Worm (Caenorhabditis elegans) whole organism, L3 larva: Measurements from ENCODE around the gene R03D7.8.

Experiments
- R02D3.7 ChIP-seq: fragments of 150-350 bp; optimal IDR thresholded peaks from 2 replicates; lab custom pipeline; 2014; ENCODE audit warnings: missing biosample characterization, missing genetic modification characterization
- ZK546.5 ChIP-seq: sonication (generic microtip); optimal IDR thresholded peaks from 2 replicates; lab custom pipeline; 2017; ENCODE audit warnings: missing biosample characterization, missing genetic modification characterization
- ama-1 ChIP-seq: fragments of 150-350 bp; optimal IDR thresholded peaks from 2 replicates; lab custom pipeline; 2018
- ceh-16 ChIP-seq: sonication (generic microtip); optimal IDR thresholded peaks from 2 replicates; lab custom pipeline; 2017; ENCODE audit warnings: missing biosample characterization, missing genetic modification characterization
- ceh-82 ChIP-seq: fragments of 150-350 bp; optimal IDR thresholded peaks from 2 replicates; lab custom pipeline; 2014; ENCODE audit warnings: missing biosample characterization, missing genetic modification characterization
- daf-12 ChIP-seq: fragments of 150-350 bp; optimal IDR thresholded peaks from 2 replicates; lab custom pipeline; 2014; ENCODE audit warnings: missing biosample characterization, missing genetic modification reagents, missing genetic modification characterization
- egl-27 ChIP-seq: sonication (generic microtip); optimal IDR thresholded peaks from 4 replicates; lab custom pipeline; 2017; ENCODE audit warnings: missing biosample characterization, missing genetic modification reagents, missing genetic modification characterization
- egl-5 ChIP-seq: fragments of 150-350 bp; optimal IDR thresholded peaks from 2 replicates; lab custom pipeline; 2017; ENCODE audit warnings: missing biosample characterization, missing genetic modification reagents, missing genetic modification characterization, inconsistent platforms
- elt-1 ChIP-seq: fragments of 150-350 bp; optimal IDR thresholded peaks from 2 replicates; lab custom pipeline; 2014; ENCODE audit warnings: missing biosample characterization, missing genetic modification characterization
- elt-2 ChIP-seq: sonication (generic microtip); optimal IDR thresholded peaks from 2 replicates; lab custom pipeline; 2016; ENCODE audit warnings: missing genetic modification reagents, mild to moderate bottlenecking, missing genetic modification characterization, missing compliant biosample characterization
- elt-3 ChIP-seq, 3 experiments: fragments of 150-350 bp in 1 of 3; sonication (generic microtip) in 2 of 3; optimal IDR thresholded peaks; 2 replicates in 2 of 3; 4 replicates in 1 of 3; lab custom pipeline; 2014 to 2017; ENCODE audit warnings: missing biosample characterization in 3 of 3, missing genetic modification characterization in 3 of 3
- eor-1 ChIP-seq, 2 experiments: fragments of 150-350 bp; optimal IDR thresholded peaks; 2 replicates each; lab custom pipeline; 2014 to 2018; ENCODE audit warnings: missing biosample characterization in 2 of 2, missing genetic modification characterization in 2 of 2
- fos-1 ChIP-seq: fragments of 150-350 bp; optimal IDR thresholded peaks from 2 replicates; lab custom pipeline; 2014; ENCODE audit warnings: missing biosample characterization, missing genetic modification characterization
- hmg-11 ChIP-seq: sonication (generic microtip); optimal IDR thresholded peaks from 2 replicates; lab custom pipeline; 2016; ENCODE audit warnings: missing genetic modification characterization, missing compliant biosample characterization
- jun-1 ChIP-seq: fragments of 150-350 bp; optimal IDR thresholded peaks from 2 replicates; lab custom pipeline; 2014; ENCODE audit warnings: missing biosample characterization, missing genetic modification reagents, missing genetic modification characterization
- lin-39 ChIP-seq: fragments of 150-350 bp; optimal IDR thresholded peaks from 2 replicates; lab custom pipeline; 2018; ENCODE audit warnings: missing biosample characterization, missing genetic modification reagents, missing genetic modification characterization
- mml-1 ChIP-seq: fragments of 150-350 bp; sonication (generic microtip); optimal IDR thresholded peaks from 3 replicates; lab custom pipeline; 2014; ENCODE audit warnings: missing biosample characterization, missing genetic modification characterization
- nhr-237 ChIP-seq: fragments of 150-350 bp; optimal IDR thresholded peaks from 2 replicates; lab custom pipeline; 2014; ENCODE audit warnings: missing biosample characterization, missing genetic modification characterization
- nhr-25 ChIP-seq: sonication (generic microtip); optimal IDR thresholded peaks from 2 replicates; lab custom pipeline; 2017; ENCODE audit warnings: missing biosample characterization, missing genetic modification characterization
- nhr-77 ChIP-seq: fragments of 150-350 bp; optimal IDR thresholded peaks from 2 replicates; lab custom pipeline; 2014; ENCODE audit warnings: missing biosample characterization, missing genetic modification characterization
- pha-4 ChIP-seq: fragments of 150-350 bp; optimal IDR thresholded peaks from 2 replicates; lab custom pipeline; 2014; ENCODE audit warnings: missing biosample characterization, missing genetic modification reagents, missing genetic modification characterization
- sea-2 ChIP-seq: fragments of 150-350 bp; sonication (generic microtip); optimal IDR thresholded peaks from 4 replicates; lab custom pipeline; 2014; ENCODE audit warnings: missing biosample characterization, missing genetic modification reagents, missing genetic modification characterization
- unc-39 ChIP-seq: sonication (generic microtip); optimal IDR thresholded peaks from 4 replicates; lab custom pipeline; 2017; ENCODE audit warnings: missing biosample characterization, missing genetic modification characterization
- unc-62 ChIP-seq: fragments of 150-350 bp; sonication (generic microtip); optimal IDR thresholded peaks from 4 replicates; lab custom pipeline; 2014; ENCODE audit warnings: missing biosample characterization, missing genetic modification reagents, missing genetic modification characterization
- zag-1 ChIP-seq: fragments of 150-350 bp; optimal IDR thresholded peaks from 2 replicates; lab custom pipeline; 2014; ENCODE audit warnings: missing biosample characterization, missing genetic modification characterization
- ztf-4 ChIP-seq: fragments of 150-350 bp; optimal IDR thresholded peaks from 2 replicates; lab custom pipeline; 2014; ENCODE audit warnings: missing biosample characterization, missing genetic modification characterization

The R03D7.8 gene

ce11 chrII:10956793-10957192, at the start of gene R03D7.8:
R03D7.8 (minus strand) TSS chrII:10956893.
- TF ChIP-seq elt-3 (tag; optimal IDR thresholded peaks at IDR 0.05; lab: Kevin White, UChicago), result no peak
- no peak for TF ChIP-seq elt-1 (tag; lab: Kevin White, UChicago)
- TF ChIP-seq mml-1 (tag; lab: Kevin White, UChicago), result no peak
- no peak for TF ChIP-seq ztf-4
- TF ChIP-seq ceh-82 (tag; lab: Kevin White, UChicago), result no peak
- TF ChIP-seq daf-12 (tag; lab: Kevin White, UChicago), result no peak
- no peak for TF ChIP-seq eor-1 (tag; optimal IDR thresholded peaks at IDR 0.05; lab: Kevin White, UChicago)
- TF ChIP-seq nhr-25, result no peak
- no peak for TF ChIP-seq egl-5 (tag; lab: Kevin White, UChicago)
- TF ChIP-seq ceh-16 (tag; lab: Kevin White, UChicago), result no peak

- TF ChIP-seq jun-1 (tag; lab: Kevin White, UChicago) (no peak), daf-12 (tag; lab: Kevin White, UChicago) (no peak), lin-39 (tag; lab: Kevin White, UChicago) (peak; percentile 30), sea-2 (no peak), hmg-11 (tag; lab: Kevin White, UChicago) (no peak), egl-5 (tag; lab: Kevin White, UChicago) (no peak), elt-3 (tag; optimal IDR thresholded peaks at IDR 0.05; lab: Kevin White, UChicago) (no peak), eor-1 (tag; optimal IDR thresholded peaks at IDR 0.05; lab: Kevin White, UChicago) (no peak)
These were observed 47.7 kb upstream of the R03D7.8 start for ce11 chrII:11004381-11004780.

- TF ChIP-seq unc-39 (tag; lab: Kevin White, UChicago), result no peak
- TF ChIP-seq, all 47 proteins: peak for 0
These were observed 42.4 kb upstream of the R03D7.8 start for ce11 chrII:10999109-10999508.

DNA sequence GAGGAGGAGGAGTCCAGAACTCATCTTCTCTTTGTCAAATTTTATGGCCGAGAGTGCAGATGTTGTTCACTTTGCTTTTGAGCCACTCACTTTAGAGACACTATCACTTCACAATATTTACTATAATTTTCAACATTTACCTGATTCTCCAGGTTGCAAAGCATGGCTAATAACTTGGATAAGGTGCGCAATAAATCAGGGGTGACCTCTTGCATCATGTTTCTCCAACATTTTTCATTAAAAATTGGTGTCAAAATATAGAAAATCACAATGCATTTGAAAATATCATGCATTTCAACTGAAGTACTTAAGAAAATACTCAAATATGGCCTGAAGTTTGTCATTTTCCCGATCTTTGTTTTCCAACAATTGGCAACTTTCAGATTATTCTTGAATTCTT, 38.9 kb upstream of the R03D7.8 start:
- TF ChIP-seq ama-1 (lab: Kevin White, UChicago) (no peak), unc-62 (GFP tag; lab: Kevin White, UChicago) (no peak), eor-1 (tag; optimal IDR thresholded peaks at IDR 0.05; lab: Kevin White, UChicago) (no peak), egl-5 (tag; lab: Kevin White, UChicago) (no peak), egl-27 (no peak), fos-1 (no peak)
- TF ChIP-seq, all 47 proteins: peak for 0

ce11 chrII:10993607-10994229, 37.0 kb upstream of the R03D7.8 start:
- TF ChIP-seq R02D3.7 (tag; lab: Kevin White, UChicago) (no peak), elt-1 (tag; lab: Kevin White, UChicago) (peak; percentile 89), hmg-11 (tag; lab: Kevin White, UChicago) (no peak), nhr-237 (no peak), ZK546.5 (tag; lab: Kevin White, UChicago) (no peak), elt-3 (tag; optimal IDR thresholded peaks at IDR 0.05; lab: Kevin White, UChicago) (no peak), zag-1 (tag; lab: Kevin White, UChicago) (no peak)

DNA sequence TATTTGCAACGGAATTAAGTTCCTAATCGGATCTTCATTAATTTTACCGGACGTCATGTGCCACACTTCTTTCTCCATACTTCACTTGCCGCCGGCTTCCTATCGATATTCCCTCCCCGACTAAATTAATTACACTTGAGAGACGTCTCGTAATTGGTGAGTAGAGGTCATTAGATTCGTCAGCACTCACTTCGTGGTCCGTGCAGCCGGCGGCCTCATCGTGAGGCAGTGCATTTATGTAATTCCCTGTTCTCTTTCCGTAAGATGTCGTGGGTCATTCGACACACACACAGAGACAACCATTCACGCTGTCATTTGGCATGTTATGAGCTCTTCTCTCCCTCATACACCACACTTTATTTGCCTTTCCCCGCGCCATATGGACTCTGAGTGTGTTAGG, 33.9 kb upstream of the R03D7.8 start:
- TF ChIP-seq unc-62 (GFP tag; lab: Kevin White, UChicago) (no peak), lin-39 (tag; lab: Kevin White, UChicago) (peak; percentile 71), ama-1 (lab: Kevin White, UChicago) (no peak)
- TF ChIP-seq, all 47 proteins: peak for 1

DNA sequence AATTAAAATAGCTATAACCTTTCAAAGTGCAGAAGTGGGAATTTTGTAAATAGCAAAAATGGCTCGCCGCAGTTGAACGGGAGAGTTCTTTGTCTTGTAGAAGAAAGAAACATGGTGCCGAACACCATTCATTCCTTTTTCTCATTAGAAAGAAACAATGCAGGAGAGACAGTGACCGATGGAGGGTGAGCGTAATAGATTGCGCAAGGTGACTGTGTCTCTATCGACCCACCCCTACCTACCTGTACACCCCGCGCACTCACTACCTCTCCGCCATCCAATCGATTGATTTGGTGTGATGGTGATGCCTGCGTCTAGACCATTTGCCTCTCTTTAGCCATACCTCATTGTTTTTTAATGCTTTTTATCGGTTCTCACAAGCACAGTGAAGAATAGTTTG, 32.5 kb upstream of the R03D7.8 start:
- TF ChIP-seq egl-5 (tag; lab: Kevin White, UChicago) (peak; percentile 37), elt-2 (tag; lab: Kevin White, UChicago) (no peak), nhr-77 (no peak), ama-1 (lab: Kevin White, UChicago) (no peak)

- TF ChIP-seq nhr-25 (no peak), nhr-237 (no peak), pha-4 (tag; lab: Kevin White, UChicago) (peak; percentile 16), egl-27 (no peak), elt-1 (tag; lab: Kevin White, UChicago) (no peak)
These were observed 31.9 kb upstream of the R03D7.8 start for ce11 chrII:10988575-10988974.
